Worm (Caenorhabditis elegans) whole organism, young adult: ENCODE data around the gene Y69E1A.5.

ENCODE experiments used
- C06A6.2 ChIP-seq: fragments of 200-800 bp; sonication (Bioruptor generic); conservative IDR thresholded peaks from 2 replicates; pipeline ENCODE4 v1.3.6; 2022; ENCODE audit warnings: missing genetic modification characterization, missing compliant biosample characterization
- C17E4.6 ChIP-seq: fragments of 200-800 bp; sonication (Bioruptor generic); IDR thresholded peaks from 2 replicates; pipeline ENCODE4 v1.3.6; 2022; ENCODE audit warnings: missing genetic modification reagents, missing genetic modification characterization, missing compliant biosample characterization
- F10E7.11 ChIP-seq: sonication (generic microtip); optimal IDR thresholded peaks from 2 replicates; lab custom pipeline; 2017; ENCODE audit warnings: mild to moderate bottlenecking, missing genetic modification characterization, moderate library complexity, missing compliant biosample characterization
- F22D6.2 ChIP-seq: sonication (generic microtip); optimal IDR thresholded peaks from 2 replicates; lab custom pipeline; 2016; ENCODE audit warnings: mild to moderate bottlenecking, missing genetic modification characterization, missing compliant biosample characterization
- F39B2.1 ChIP-seq: fragments of 200-800 bp; sonication (Bioruptor generic); IDR thresholded peaks from 2 replicates; pipeline ENCODE4 v1.3.6; 2022; ENCODE audit warnings: missing genetic modification reagents, missing genetic modification characterization, missing compliant biosample characterization
- F49E8.2 ChIP-seq: sonication (generic microtip); optimal IDR thresholded peaks from 3 replicates; lab custom pipeline; 2017; ENCODE audit warnings: missing genetic modification characterization, mild to moderate bottlenecking, missing compliant biosample characterization, antibody characterized with exemption, moderate library complexity; ENCODE audit not compliant: insufficient read depth
- F52B5.7 ChIP-seq: sonication (generic microtip); optimal IDR thresholded peaks from 2 replicates; lab custom pipeline; 2016; ENCODE audit warnings: mild to moderate bottlenecking, missing genetic modification characterization, missing compliant biosample characterization
- F57A8.1 ChIP-seq: fragments of 200-800 bp; sonication (Bioruptor generic); optimal IDR thresholded peaks from 2 replicates; lab custom pipeline; 2018; ENCODE audit warnings: mild to moderate bottlenecking, missing genetic modification characterization, moderate library complexity, missing compliant biosample characterization
- K12H6.12 ChIP-seq: fragments of 200-800 bp; sonication (Bioruptor generic); optimal IDR thresholded peaks from 2 replicates; lab custom pipeline; 2018; ENCODE audit warnings: mild to moderate bottlenecking, missing genetic modification characterization, missing compliant biosample characterization
- T07F8.4 ChIP-seq: sonication (generic microtip); optimal IDR thresholded peaks from 2 replicates; lab custom pipeline; 2016; ENCODE audit warnings: mild to moderate bottlenecking, missing genetic modification characterization, moderate library complexity, missing compliant biosample characterization
- T26A5.8 ChIP-seq: sonication (generic microtip); optimal IDR thresholded peaks from 2 replicates; lab custom pipeline; 2016; ENCODE audit warnings: missing genetic modification characterization, missing compliant biosample characterization
- Y53F4B.3 ChIP-seq: fragments of 200-800 bp; sonication (Bioruptor generic); IDR thresholded peaks from 2 replicates; pipeline ENCODE4 v1.3.6; 2022; ENCODE audit warnings: missing genetic modification reagents, missing genetic modification characterization, missing compliant biosample characterization
- Y95B8A.8 ChIP-seq: fragments of 200-800 bp; sonication (Bioruptor generic); IDR thresholded peaks from 2 replicates; pipeline ENCODE4 v1.3.6; 2022; ENCODE audit warnings: missing genetic modification reagents, missing genetic modification characterization, missing compliant biosample characterization
- ama-1 ChIP-seq, 3 experiments: fragments of 150-350 bp in 1 of 3; sonication (generic microtip) in 2 of 3; optimal IDR thresholded peaks; 2 replicates each; lab custom pipeline; 2014 to 2018; ENCODE audit warnings: missing biosample characterization in 2 of 3, missing genetic modification characterization in 2 of 3, missing genetic modification reagents in 2 of 3
- athp-1 ChIP-seq: sonication (generic microtip); optimal IDR thresholded peaks from 2 replicates; lab custom pipeline; 2017; ENCODE audit warnings: mild to moderate bottlenecking, missing genetic modification characterization, missing compliant biosample characterization
- attf-5 ChIP-seq: fragments of 200-800 bp; sonication (Bioruptor generic); optimal IDR thresholded peaks from 2 replicates; lab custom pipeline; 2018; ENCODE audit warnings: mild to moderate bottlenecking, missing genetic modification characterization, missing compliant biosample characterization
- ceh-27 ChIP-seq: fragments of 200-800 bp; sonication (Bioruptor generic); optimal IDR thresholded peaks from 2 replicates; lab custom pipeline; 2018; ENCODE audit warnings: mild to moderate bottlenecking, missing genetic modification characterization, moderate library complexity, missing compliant biosample characterization
- ceh-58 ChIP-seq: fragments of 200-800 bp; sonication (Bioruptor generic); IDR thresholded peaks from 2 replicates; pipeline ENCODE4 v1.3.6; 2022; ENCODE audit warnings: missing genetic modification characterization, missing compliant biosample characterization
- ceh-91 ChIP-seq: fragments of 200-800 bp; sonication (Bioruptor generic); IDR thresholded peaks from 2 replicates; pipeline ENCODE4 v1.3.6; 2022; ENCODE audit warnings: missing genetic modification reagents, missing genetic modification characterization, missing compliant biosample characterization
- chd-7 ChIP-seq: sonication (generic microtip); optimal IDR thresholded peaks from 2 replicates; lab custom pipeline; 2016; ENCODE audit warnings: mild to moderate bottlenecking, missing genetic modification characterization, moderate library complexity, missing compliant biosample characterization
- egl-18 ChIP-seq: fragments of 200-800 bp; sonication (Bioruptor generic); IDR thresholded peaks from 2 replicates; pipeline ENCODE4 v1.3.6; 2022; ENCODE audit warnings: missing genetic modification reagents, missing genetic modification characterization, missing compliant biosample characterization
- fkh-3 ChIP-seq: sonication (generic microtip); optimal IDR thresholded peaks from 2 replicates; lab custom pipeline; 2016; ENCODE audit warnings: mild to moderate bottlenecking, missing genetic modification characterization, missing compliant biosample characterization
- hmg-1.2 ChIP-seq: fragments of 200-800 bp; sonication (Bioruptor generic); IDR thresholded peaks from 2 replicates; pipeline ENCODE4 v1.3.6; 2022; ENCODE audit warnings: missing genetic modification reagents, missing genetic modification characterization, missing compliant biosample characterization
- hsf-1 ChIP-seq: fragments of 200-800 bp; sonication (Bioruptor generic); IDR thresholded peaks from 2 replicates; pipeline ENCODE4 v1.3.6; 2022; ENCODE audit warnings: missing genetic modification reagents, missing genetic modification characterization, missing compliant biosample characterization
- lin-40 ChIP-seq: sonication (generic microtip); optimal IDR thresholded peaks from 2 replicates; lab custom pipeline; 2016; ENCODE audit warnings: missing genetic modification characterization, mild to moderate bottlenecking, missing compliant biosample characterization, missing genotype, missing genetic modification reagents
- lsl-1 ChIP-seq: fragments of 200-800 bp; sonication (Bioruptor generic); optimal IDR thresholded peaks from 2 replicates; lab custom pipeline; 2018; ENCODE audit warnings: mild to moderate bottlenecking, missing genetic modification characterization, moderate library complexity, missing compliant biosample characterization
- madf-3 ChIP-seq: fragments of 200-800 bp; sonication (Bioruptor generic); IDR thresholded peaks from 2 replicates; pipeline ENCODE4 v1.3.6; 2022; ENCODE audit warnings: missing genetic modification reagents, missing genetic modification characterization, missing compliant biosample characterization
- madf-8 ChIP-seq: fragments of 200-800 bp; sonication (Bioruptor generic); conservative IDR thresholded peaks from 2 replicates; pipeline ENCODE4 v1.3.6; 2022; ENCODE audit warnings: missing genetic modification reagents, missing genetic modification characterization, missing compliant biosample characterization
- nfya-1 ChIP-seq: sonication (generic microtip); optimal IDR thresholded peaks from 2 replicates; lab custom pipeline; 2017; ENCODE audit warnings: antibody characterized with exemption, missing compliant biosample characterization, missing genetic modification characterization, borderline replicate concordance; ENCODE audit not compliant: insufficient read depth
- nfyb-1 ChIP-seq: fragments of 200-800 bp; sonication (Bioruptor generic); IDR thresholded peaks from 2 replicates; pipeline ENCODE4 v1.3.6; 2022; ENCODE audit warnings: missing genetic modification reagents, missing genetic modification characterization, missing compliant biosample characterization
- nhr-27 ChIP-seq: fragments of 200-800 bp; sonication (Bioruptor generic); optimal IDR thresholded peaks from 2 replicates; lab custom pipeline; 2018; ENCODE audit warnings: mild to moderate bottlenecking, missing genetic modification characterization, moderate library complexity, missing compliant biosample characterization
- pbrm-1 ChIP-seq: fragments of 200-800 bp; sonication (Bioruptor generic); IDR thresholded peaks from 2 replicates; pipeline ENCODE4 v1.3.6; 2022; ENCODE audit warnings: missing genetic modification reagents, missing genetic modification characterization, missing compliant biosample characterization
- rpc-1 ChIP-seq, 2 experiments: fragments of 150-350 bp in 1 of 2; sonication (generic microtip) in 1 of 2; optimal IDR thresholded peaks; 2 replicates each; lab custom pipeline; 2014 to 2018; ENCODE audit warnings: missing biosample characterization in 1 of 2, missing genetic modification characterization in 1 of 2, missing genetic modification reagents in 1 of 2, missing genotype in 1 of 2
- sdz-38 ChIP-seq: sonication (generic microtip); optimal IDR thresholded peaks from 2 replicates; lab custom pipeline; 2016; ENCODE audit warnings: missing genotype, missing genetic modification characterization, missing compliant biosample characterization
- somi-1 ChIP-seq: fragments of 200-800 bp; sonication (Bioruptor generic); optimal IDR thresholded peaks from 2 replicates; lab custom pipeline; 2018; ENCODE audit warnings: mild to moderate bottlenecking, missing genetic modification characterization, missing compliant biosample characterization
- tbp1 ChIP-seq: fragments of 200-800 bp; sonication (Bioruptor generic); optimal IDR thresholded peaks from 2 replicates; lab custom pipeline; 2018; ENCODE audit warnings: mild to moderate bottlenecking, missing genetic modification characterization, missing compliant biosample characterization
- tbx-9 ChIP-seq: sonication (generic microtip); optimal IDR thresholded peaks from 2 replicates; lab custom pipeline; 2016; ENCODE audit warnings: borderline replicate concordance, missing genetic modification characterization, inconsistent platforms, missing compliant biosample characterization
- tlf-1 ChIP-seq: fragments of 200-800 bp; sonication (Bioruptor generic); optimal IDR thresholded peaks from 2 replicates; lab custom pipeline; 2018; ENCODE audit warnings: mild to moderate bottlenecking, missing genetic modification characterization, missing compliant biosample characterization
- ztf-25 ChIP-seq: fragments of 200-800 bp; sonication (Bioruptor generic); IDR thresholded peaks from 2 replicates; pipeline ENCODE4 v1.3.6; 2022; ENCODE audit warnings: missing genetic modification reagents, missing genetic modification characterization, missing compliant biosample characterization

The Y69E1A.5 gene

DNA sequence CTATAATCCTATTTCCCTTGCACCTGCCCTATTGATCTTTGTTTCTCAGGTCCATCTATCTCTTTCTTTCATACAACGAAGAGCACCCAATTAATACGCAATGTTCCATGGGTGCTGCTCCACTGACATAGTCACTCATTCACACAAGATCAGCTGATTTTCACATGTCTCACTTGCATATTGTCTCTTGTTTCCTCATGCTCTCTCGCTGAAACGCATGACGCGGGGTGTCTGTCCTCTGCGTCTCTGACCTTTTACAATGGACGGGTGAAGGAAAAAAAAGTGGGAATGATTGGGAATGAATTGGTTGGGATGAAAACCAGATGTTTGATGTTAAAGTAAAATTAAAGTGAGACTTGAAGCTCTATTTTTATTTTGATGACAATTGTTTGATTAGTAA, 22.1 kb downstream of the Y69E1A.5 start (continued):
- TF ChIP-seq F57A8.1 (no peak), C06A6.2 (GFP tag; lab: Robert Waterston, UW) (peak; percentile 66; the same call in 1 of the 2 replicates), T07F8.4 (tag; lab: Kevin White, UChicago) (no peak), nfyb-1 (peak; percentile 85), F49E8.2 (no peak), tlf-1 (GFP tag; lab: Kevin White, UChicago) (peak; percentile 78), F52B5.7 (tag; lab: Kevin White, UChicago) (peak; percentile 73), F10E7.11 (tag; lab: Kevin White, UChicago) (peak; percentile 11), lin-40 (tag; lab: Kevin White, UChicago) (peak; percentile 51), F22D6.2 (tag; lab: Kevin White, UChicago) (peak; percentile 18), lsl-1 (GFP tag; lab: Kevin White, UChicago) (no peak), ceh-27 (GFP tag; lab: Kevin White, UChicago) (peak; percentile 83), nfya-1 (tag; lab: Kevin White, UChicago) (no peak), somi-1 (peak; percentile 91), chd-7 (peak; percentile 85), madf-8 (GFP tag; lab: Robert Waterston, UW) (no peak), tbp1 (GFP tag; lab: Kevin White, UChicago) (peak; percentile 54), nhr-27 (tag; lab: Kevin White, UChicago) (no peak)
- TF ChIP-seq, all 124 proteins: peak for 45

DNA sequence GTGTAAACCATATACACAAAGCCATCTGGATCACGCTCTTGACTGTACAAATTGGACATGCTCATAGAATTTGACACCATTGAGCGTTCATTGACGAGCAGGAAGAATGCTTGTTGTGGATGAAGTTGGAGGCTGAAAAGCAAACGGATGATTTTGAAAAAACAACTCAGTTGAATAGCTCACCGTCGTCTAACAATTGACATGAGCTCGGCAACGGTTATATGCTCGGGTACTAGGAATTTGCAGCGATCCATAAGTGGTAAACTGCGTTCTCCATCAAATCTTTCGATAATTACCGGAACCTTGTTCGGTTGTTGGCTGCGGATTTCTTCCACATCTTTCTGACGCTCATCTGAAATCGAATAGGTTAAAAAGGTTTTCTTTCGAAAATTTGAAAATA, 22.7 kb downstream of the Y69E1A.5 start:
- TF ChIP-seq K12H6.12 (tag; lab: Kevin White, UChicago) (no peak), tbx-9 (tag; lab: Kevin White, UChicago) (no peak), F39B2.1 (GFP tag; lab: Robert Waterston, UW) (no peak), madf-3 (GFP tag; lab: Robert Waterston, UW) (no peak), rpc-1 (optimal IDR thresholded peaks at IDR 0.05; lab: Kevin White, UChicago) (no peak), rpc-1 (tag; optimal IDR thresholded peaks at IDR 0.05; lab: Kevin White, UChicago) (no peak), Y95B8A.8 (0 out of 2 replicates have a peak, but pooled peaks have one; percentile 9), C17E4.6 (GFP tag; lab: Robert Waterston, UW) (0 out of 2 replicates have a peak, but pooled peaks have one; percentile 7), egl-18 (GFP tag; lab: Robert Waterston, UW) (no peak), somi-1 (no peak), lsl-1 (GFP tag; lab: Kevin White, UChicago) (no peak), sdz-38 (tag; lab: Kevin White, UChicago) (no peak), attf-5 (GFP tag; lab: Kevin White, UChicago) (no peak), ama-1 (optimal IDR thresholded peaks at IDR 0.05; lab: Kevin White, UChicago) (peak; percentile 56), ama-1 (GFP tag; optimal IDR thresholded peaks at IDR 0.05; lab: Kevin White, UChicago) (no peak), T26A5.8 (tag; lab: Kevin White, UChicago) (no peak), pbrm-1 (0 out of 2 replicates have a peak, but pooled peaks have one; percentile 5), hmg-1.2 (no peak), Y53F4B.3 (GFP tag; lab: Robert Waterston, UW) (no peak), ztf-25 (GFP tag; lab: Robert Waterston, UW) (no peak), ceh-58 (GFP tag; lab: Robert Waterston, UW) (no peak), athp-1 (tag; lab: Kevin White, UChicago) (no peak), fkh-3 (tag; lab: Kevin White, UChicago) (no peak), ceh-91 (GFP tag; lab: Robert Waterston, UW) (no peak), hsf-1 (GFP tag; lab: Robert Waterston, UW) (no peak), F49E8.2 (no peak)
- TF ChIP-seq, all 124 proteins: peak for 4
